Fruit fly (Drosophila melanogaster) whole organism, wandering third instar larva: ENCODE data around the gene kon.

Experiments
- Abd-B ChIP-seq: fragments of >200 bp; optimal IDR thresholded peaks from 2 replicates; lab custom pipeline; 2017; ENCODE audit warnings: missing biosample characterization, missing genetic modification characterization
- CG9705 ChIP-seq: fragments of 200-800 bp; sonication (Bioruptor generic); optimal IDR thresholded peaks from 2 replicates; lab custom pipeline; 2018; ENCODE audit warnings: missing biosample characterization, mild to moderate bottlenecking, missing genetic modification characterization
- Dfd ChIP-seq: fragments of >200 bp; optimal IDR thresholded peaks from 2 replicates; lab custom pipeline; 2017; ENCODE audit warnings: missing biosample characterization, missing genetic modification characterization
- Dif ChIP-seq: fragments of 200-275, 200-300 bp; sonication (Bioruptor generic); optimal IDR thresholded peaks from 2 replicates; lab custom pipeline; 2018; ENCODE audit warnings: missing biosample characterization, missing genetic modification characterization; ENCODE audit not compliant: partially characterized antibody
- Hr78 ChIP-seq: fragments of >200 bp; optimal IDR thresholded peaks from 2 replicates; lab custom pipeline; 2017; ENCODE audit warnings: missing biosample characterization, missing genetic modification characterization
- Hr83 ChIP-seq: fragments of 200-300 bp; sonication (Bioruptor generic); optimal IDR thresholded peaks from 2 replicates; lab custom pipeline; 2016; ENCODE audit warnings: missing biosample characterization, mild to moderate bottlenecking, missing genetic modification characterization, moderate library complexity; ENCODE audit not compliant: poor library complexity, severe bottlenecking
- Jra ChIP-seq: sonication (Bioruptor generic); optimal IDR thresholded peaks from 2 replicates; lab custom pipeline; 2016; ENCODE audit warnings: missing biosample characterization, missing genetic modification characterization
- Mio ChIP-seq: sonication (Bioruptor generic); optimal IDR thresholded peaks from 2 replicates; lab custom pipeline; 2016; ENCODE audit warnings: missing biosample characterization, missing genetic modification characterization
- N ChIP-seq: fragments of >200 bp; optimal IDR thresholded peaks from 2 replicates; lab custom pipeline; 2018; ENCODE audit warnings: missing biosample characterization, missing external identifiers, missing genetic modification characterization
- OdsH ChIP-seq: fragments of 200-800 bp; sonication (Bioruptor generic); optimal IDR thresholded peaks from 2 replicates; lab custom pipeline; 2016; ENCODE audit warnings: missing biosample characterization, mild to moderate bottlenecking, missing genetic modification characterization
- Rel ChIP-seq, 2 experiments: fragments of 200-800 bp; sonication (Bioruptor generic) in 1 of 2; optimal IDR thresholded peaks; 2 replicates in 1 of 2; 3 replicates in 1 of 2; lab custom pipeline; 2016 to 2019; ENCODE audit warnings: mild to moderate bottlenecking in 2 of 2, missing biosample characterization in 2 of 2, missing genetic modification characterization in 2 of 2, moderate library complexity in 1 of 2
- Sp1 ChIP-seq: fragments of 200-800 bp; sonication (Bioruptor generic); optimal IDR thresholded peaks from 3 replicates; lab custom pipeline; 2019; ENCODE audit warnings: missing biosample characterization, mild to moderate bottlenecking, missing genetic modification characterization, moderate library complexity
- Vsx2 ChIP-seq: fragments of 200-300, 225-300 bp; sonication (Bioruptor generic); optimal IDR thresholded peaks from 2 replicates; lab custom pipeline; 2018; ENCODE audit warnings: missing biosample characterization, missing genetic modification characterization; ENCODE audit not compliant: partially characterized antibody
- br ChIP-seq: fragments of 200-800 bp; sonication (Bioruptor generic); optimal IDR thresholded peaks from 2 replicates; lab custom pipeline; 2016; ENCODE audit warnings: missing biosample characterization, missing genetic modification characterization
- brk ChIP-seq: fragments of 200-800 bp; sonication (Bioruptor generic); optimal IDR thresholded peaks from 2 replicates; lab custom pipeline; 2016; ENCODE audit warnings: missing biosample characterization, mild to moderate bottlenecking, missing genetic modification characterization
- dl ChIP-seq, 2 experiments: fragments of 175-275, 200-275 bp in 1 of 2; fragments of 200-275 bp in 1 of 2; sonication (Bioruptor generic); optimal IDR thresholded peaks; lab custom pipeline; 2018; ENCODE audit warnings: mild to moderate bottlenecking in 2 of 2, missing biosample characterization in 2 of 2, missing genetic modification characterization in 2 of 2, moderate library complexity in 2 of 2; ENCODE audit not compliant: partially characterized antibody in 2 of 2, insufficient read depth in 1 of 2
- dmrt93B ChIP-seq: fragments of 200-800 bp; sonication (Bioruptor generic); optimal IDR thresholded peaks from 2 replicates; lab custom pipeline; 2018; ENCODE audit warnings: missing biosample characterization, mild to moderate bottlenecking, missing genetic modification characterization
- dsf ChIP-seq: sonication (Bioruptor generic); optimal IDR thresholded peaks from 2 replicates; lab custom pipeline; 2016; ENCODE audit warnings: missing biosample characterization, missing genetic modification characterization, borderline replicate concordance
- foxo ChIP-seq, 2 experiments: fragments of 200-800 bp; sonication (Bioruptor generic); optimal IDR thresholded peaks; 2 replicates in 1 of 2; 3 replicates in 1 of 2; lab custom pipeline; 2016 to 2017; ENCODE audit warnings: missing biosample characterization in 2 of 2, missing genetic modification characterization in 2 of 2
- h ChIP-seq: fragments of 200-800 bp; sonication (Bioruptor generic); optimal IDR thresholded peaks from 3 replicates; lab custom pipeline; 2016; ENCODE audit warnings: missing biosample characterization, mild to moderate bottlenecking, missing genetic modification characterization
- jim ChIP-seq: fragments of 175-275, 200-325 bp; sonication (Bioruptor generic); optimal IDR thresholded peaks from 2 replicates; lab custom pipeline; 2016; ENCODE audit warnings: missing biosample characterization, mild to moderate bottlenecking, missing genetic modification characterization
- lola ChIP-seq: fragments of >200 bp; optimal IDR thresholded peaks from 2 replicates; lab custom pipeline; 2017; ENCODE audit warnings: missing biosample characterization, missing genetic modification characterization
- pan ChIP-seq: fragments of >200 bp; optimal IDR thresholded peaks from 2 replicates; lab custom pipeline; 2017
- psq ChIP-seq: fragments of 200-800 bp; sonication (Bioruptor generic); optimal IDR thresholded peaks from 3 replicates; lab custom pipeline; 2017; ENCODE audit warnings: missing biosample characterization, mild to moderate bottlenecking, missing genetic modification characterization, moderate library complexity
- rgr ChIP-seq: fragments of 200-800 bp; sonication (Bioruptor generic); optimal IDR thresholded peaks from 3 replicates; lab custom pipeline; 2016; ENCODE audit warnings: missing biosample characterization, mild to moderate bottlenecking, missing genetic modification characterization
- sage ChIP-seq: fragments of 200-800 bp; sonication (Bioruptor generic); optimal IDR thresholded peaks from 2 replicates; lab custom pipeline; 2016; ENCODE audit warnings: missing biosample characterization, mild to moderate bottlenecking, missing genetic modification characterization
- sv ChIP-seq: fragments of 200-800 bp; sonication (Bioruptor generic); optimal IDR thresholded peaks from 3 replicates; lab custom pipeline; 2016; ENCODE audit warnings: missing biosample characterization, missing genetic modification characterization
- tai ChIP-seq: sonication (Bioruptor generic); optimal IDR thresholded peaks from 2 replicates; lab custom pipeline; 2016; ENCODE audit warnings: missing biosample characterization, missing genetic modification characterization
- usp ChIP-seq: fragments of >200 bp; optimal IDR thresholded peaks from 2 replicates; lab custom pipeline; 2017; ENCODE audit warnings: missing biosample characterization, missing genetic modification characterization
- woc ChIP-seq: sonication (Bioruptor generic); optimal IDR thresholded peaks from 2 replicates; lab custom pipeline; 2016; ENCODE audit warnings: missing biosample characterization, mild to moderate bottlenecking, missing genetic modification characterization

The kon gene

dm6 chr2L:18481746-18482145 is 22.0 kb downstream of the kon start:
- TF ChIP-seq Rel (GFP tag; optimal IDR thresholded peaks at IDR 0.05; lab: Kevin White, UChicago) (no peak), Rel (tag; optimal IDR thresholded peaks at IDR 0.05; lab: Kevin White, UChicago) (no peak), dmrt93B (GFP tag; lab: Kevin White, UChicago) (no peak), rgr (no peak), brk (GFP tag; lab: Kevin White, UChicago) (no peak), N (GFP tag; lab: Kevin White, UChicago) (no peak), lola (GFP tag; lab: Kevin White, UChicago) (no peak), Sp1 (GFP tag; lab: Kevin White, UChicago) (no peak), Mio (GFP tag; lab: Kevin White, UChicago) (no peak), Hr83 (no peak), tai (GFP tag; lab: Kevin White, UChicago) (no peak), Abd-B (GFP tag; lab: Kevin White, UChicago) (no peak), sv (GFP tag; lab: Kevin White, UChicago) (no peak), pan (lab: Kevin White, UChicago) (no peak)

dm6 chr2L:18481064-18481463 is 22.7 kb downstream of the kon start:
- no peak for TF ChIP-seq sv (GFP tag; lab: Kevin White, UChicago)
- no peak for TF ChIP-seq h (GFP tag; lab: Kevin White, UChicago)
- TF ChIP-seq tai (GFP tag; lab: Kevin White, UChicago) = no peak
- TF ChIP-seq br (GFP tag; lab: Kevin White, UChicago) = no peak
- no peak for TF ChIP-seq Hr83
- TF ChIP-seq OdsH (GFP tag; lab: Kevin White, UChicago) = no peak
- no peak for TF ChIP-seq dmrt93B (GFP tag; lab: Kevin White, UChicago)
- no peak for TF ChIP-seq dl (GFP tag; optimal IDR thresholded peaks at IDR 0.05; lab: Kevin White, UChicago; ENCODE audit: insufficient read depth in 1 of 2, partially characterized antibody in 2 of 2)
- TF ChIP-seq woc (GFP tag; lab: Kevin White, UChicago) = no peak
- TF ChIP-seq psq = no peak
- TF ChIP-seq Vsx2 (GFP tag; lab: Kevin White, UChicago) = no peak
- TF ChIP-seq jim (GFP tag; lab: Kevin White, UChicago) = no peak
- no peak for TF ChIP-seq Mio (GFP tag; lab: Kevin White, UChicago)
- TF ChIP-seq Abd-B (GFP tag; lab: Kevin White, UChicago) = no peak
- TF ChIP-seq foxo (GFP tag; optimal IDR thresholded peaks at IDR 0.05; lab: Kevin White, UChicago) = no peak
- no peak for TF ChIP-seq usp
- no peak for TF ChIP-seq Dfd
- TF ChIP-seq sage (GFP tag; lab: Kevin White, UChicago) = no peak
- TF ChIP-seq Hr78 (GFP tag; lab: Kevin White, UChicago) = no peak

dm6 chr2L:18480326-18481028 is 23.3 kb downstream of the kon start:
- TF ChIP-seq Jra (GFP tag; lab: Kevin White, UChicago) (no peak), Mio (GFP tag; lab: Kevin White, UChicago) (no peak), Vsx2 (GFP tag; lab: Kevin White, UChicago) (no peak), CG9705 (GFP tag; lab: Kevin White, UChicago) (no peak), Sp1 (GFP tag; lab: Kevin White, UChicago) (no peak), rgr (no peak), br (GFP tag; lab: Kevin White, UChicago) (no peak), pan (lab: Kevin White, UChicago) (no peak), Dfd (no peak), brk (GFP tag; lab: Kevin White, UChicago) (no peak), woc (GFP tag; lab: Kevin White, UChicago) (no peak), Rel (GFP tag; optimal IDR thresholded peaks at IDR 0.05; lab: Kevin White, UChicago) (no peak), Rel (tag; optimal IDR thresholded peaks at IDR 0.05; lab: Kevin White, UChicago) (no peak), dsf (GFP tag; lab: Kevin White, UChicago) (no peak), Abd-B (GFP tag; lab: Kevin White, UChicago) (no peak), sv (GFP tag; lab: Kevin White, UChicago) (no peak), Hr83 (no peak), Dif (GFP tag; lab: Kevin White, UChicago) (no peak)

dm6 chr2L:18479177-18479521 is 24.6 kb downstream of the kon start:
- no peak for TF ChIP-seq Rel (GFP tag; optimal IDR thresholded peaks at IDR 0.05; lab: Kevin White, UChicago)
- TF ChIP-seq Rel (tag; optimal IDR thresholded peaks at IDR 0.05; lab: Kevin White, UChicago) = peak; percentile 7
- no peak for TF ChIP-seq usp
